Fruit fly (Drosophila melanogaster): ENCODE measurements around the gene CG11327.

CG11327 gene

dm6 chr2L:6677453-6677852 lies 9.1 kb downstream of the CG11327 start, which contains the start of gene Nse1 (continued):
- no peak for TF ChIP-seq disco-r (GFP tag; optimal IDR thresholded peaks at IDR 0.05)
- TF ChIP-seq pan (optimal IDR thresholded peaks at IDR 0.05): no peak
- TF ChIP-seq pan (GFP tag; optimal IDR thresholded peaks at IDR 0.05 in 1 of 2, IDR thresholded peaks at IDR 0.05 in 1 of 2): no peak
- TF ChIP-seq vnd (GFP tag; IDR thresholded peaks at IDR 0.05; ENCODE audit: partially characterized antibody): peak; percentile 50; the same call in 1 of the 3 replicates
- TF ChIP-seq Hmr (GFP tag; optimal IDR thresholded peaks at IDR 0.05): no peak
- peak; percentile 24 for TF ChIP-seq CG17829 (tag; optimal IDR thresholded peaks at IDR 0.05)
- peak; percentile 71 for TF ChIP-seq CG16813 (GFP tag; IDR thresholded peaks at IDR 0.05; ENCODE audit: partially characterized antibody)
- TF ChIP-seq CG2202 (tag; optimal IDR thresholded peaks at IDR 0.05): no peak
- TF ChIP-seq Fer2 (tag; optimal IDR thresholded peaks at IDR 0.05): no peak
- TF ChIP-seq inv (GFP tag; IDR thresholded peaks at IDR 0.05; ENCODE audit: partially characterized antibody): peak; percentile 67
- peak; percentile 73 for TF ChIP-seq gfzf (GFP tag; optimal IDR thresholded peaks at IDR 0.05)
- TF ChIP-seq D (optimal IDR thresholded peaks at IDR 0.05): peak; percentile 11
- TF ChIP-seq D (GFP tag; optimal IDR thresholded peaks at IDR 0.05): no peak
- peak; percentile 61 for TF ChIP-seq Doc3 (GFP tag; IDR thresholded peaks at IDR 0.05; ENCODE audit: partially characterized antibody)
- TF ChIP-seq CG4707 (GFP tag; optimal IDR thresholded peaks at IDR 0.05): no peak
- peak; percentile 84 for TF ChIP-seq Sry-δ (GFP tag; optimal IDR thresholded peaks at IDR 0.05)
- no peak for TF ChIP-seq bowl (GFP tag; IDR thresholded peaks at IDR 0.05)
- TF ChIP-seq CG2712 (tag; optimal IDR thresholded peaks at IDR 0.05): no peak
- TF ChIP-seq CG17912 (GFP tag; optimal IDR thresholded peaks at IDR 0.05): no peak
- TF ChIP-seq CG10979 (tag; optimal IDR thresholded peaks at IDR 0.05): no peak
- TF ChIP-seq CG14965 (GFP tag; optimal IDR thresholded peaks at IDR 0.05; ENCODE audit: borderline replicate concordance): no peak
- peak; percentile 75; the same call in 3 of the 4 replicates for TF ChIP-seq Dll (GFP tag; IDR thresholded peaks at IDR 0.05; ENCODE audit: partially characterized antibody)
- no peak for TF ChIP-seq CG12942 (GFP tag; optimal IDR thresholded peaks at IDR 0.05)
- no peak for TF ChIP-seq CG4854 (GFP tag; optimal IDR thresholded peaks at IDR 0.05)
- TF ChIP-seq pita (GFP tag; optimal IDR thresholded peaks at IDR 0.05): no peak
- TF ChIP-seq grn (GFP tag; optimal IDR thresholded peaks at IDR 0.05): no peak
- peak; percentile 76 for TF ChIP-seq Dref (GFP tag; IDR thresholded peaks at IDR 0.05)
- TF ChIP-seq dimm (GFP tag; IDR thresholded peaks at IDR 0.05): no peak
- no peak for TF ChIP-seq Drgx (GFP tag; IDR thresholded peaks at IDR 0.05)
- no peak for TF ChIP-seq HmgZ (tag; optimal IDR thresholded peaks at IDR 0.05)
- no peak for TF ChIP-seq phol (tag; optimal IDR thresholded peaks at IDR 0.05)
- TF ChIP-seq Sox102F (GFP tag; optimal IDR thresholded peaks at IDR 0.05): no peak
- peak; percentile 75 for TF ChIP-seq hbn (GFP tag; IDR thresholded peaks at IDR 0.05; ENCODE audit: partially characterized antibody)
- TF ChIP-seq odd (GFP tag; optimal IDR thresholded peaks at IDR 0.05): no peak
- TF ChIP-seq CkIIα-i1 (GFP tag; IDR thresholded peaks at IDR 0.05): no peak
- no peak for TF ChIP-seq schlank (tag; optimal IDR thresholded peaks at IDR 0.05)
- no peak for TF ChIP-seq CG4404 (GFP tag; IDR thresholded peaks at IDR 0.05)
- no peak for TF ChIP-seq CG2120 (GFP tag; optimal IDR thresholded peaks at IDR 0.05)
- no peak for TF ChIP-seq lov (optimal IDR thresholded peaks at IDR 0.05)
- TF ChIP-seq lov (GFP tag; IDR thresholded peaks at IDR 0.05): no peak
- no peak for TF ChIP-seq CG10147 (GFP tag; optimal IDR thresholded peaks at IDR 0.05)
- TF ChIP-seq Ptx1 (GFP tag; IDR thresholded peaks at IDR 0.05): no peak
- TF ChIP-seq NC2β (GFP tag; optimal IDR thresholded peaks at IDR 0.05): no peak
- peak; percentile 77 for TF ChIP-seq unc-4 (GFP tag; IDR thresholded peaks at IDR 0.05; ENCODE audit: partially characterized antibody)
- TF ChIP-seq CG1647 (GFP tag; optimal IDR thresholded peaks at IDR 0.05): no peak
- TF ChIP-seq CG2129 (GFP tag; IDR thresholded peaks at IDR 0.05; ENCODE audit: partially characterized antibody): peak; percentile 38; the same call in 1 of the 2 replicates
- no peak for TF ChIP-seq sob (GFP tag; IDR thresholded peaks at IDR 0.05)
- TF ChIP-seq mirr (GFP tag; optimal IDR thresholded peaks at IDR 0.05): no peak
- no peak for TF ChIP-seq hth (optimal IDR thresholded peaks at IDR 0.05)
- no peak for TF ChIP-seq Eip74EF (GFP tag; optimal IDR thresholded peaks at IDR 0.05)
- no peak for TF ChIP-seq CG10959 (GFP tag; IDR thresholded peaks at IDR 0.05)

Measured in whole organism, embryonic.